Fruit fly (Drosophila melanogaster) whole organism, embryonic: ENCODE data around the gene mtsh.

Source experiments
- ATbp ChIP-seq: fragments of 200-800 bp; sonication (Bioruptor generic); optimal IDR thresholded peaks from 2 replicates; lab custom pipeline; 2017; ENCODE audit warnings: missing biosample characterization, mild to moderate bottlenecking, missing genetic modification characterization, missing genetic modification reagents
- B-H1 ChIP-seq: fragments of 200-800 bp; sonication (Bioruptor generic); IDR thresholded peaks from 3 replicates; pipeline ENCODE4 v1.3.6; 2022; ENCODE audit warnings: missing biosample characterization, missing genetic modification characterization
- C15 ChIP-seq: fragments of 200-800 bp; sonication (Bioruptor generic); IDR thresholded peaks from 3 replicates; pipeline ENCODE4 v1.3.6; 2022; ENCODE audit warnings: missing biosample characterization, missing genetic modification characterization
- CG11247 ChIP-seq: fragments of 200-800 bp; sonication (Bioruptor generic); IDR thresholded peaks from 2 replicates; pipeline ENCODE4 v1.3.6; 2022; ENCODE audit warnings: missing biosample characterization, missing genetic modification characterization
- CG12744 ChIP-seq: fragments of 200-800 bp; sonication (Bioruptor generic); optimal IDR thresholded peaks from 2 replicates; lab custom pipeline; 2016; ENCODE audit warnings: missing biosample characterization, missing genetic modification characterization
- CG13624 ChIP-seq: fragments of 200-800 bp; sonication (Bioruptor generic); optimal IDR thresholded peaks from 2 replicates; lab custom pipeline; 2016; ENCODE audit warnings: missing biosample characterization, missing genetic modification characterization
- CG14710 ChIP-seq: fragments of 200-800 bp; sonication (Bioruptor generic); optimal IDR thresholded peaks from 3 replicates; lab custom pipeline; 2019; ENCODE audit warnings: missing biosample characterization, mild to moderate bottlenecking, missing genetic modification characterization, moderate library complexity
- CG15011 ChIP-seq: fragments of 200-800 bp; sonication (Bioruptor generic); optimal IDR thresholded peaks from 3 replicates; lab custom pipeline; 2018; ENCODE audit warnings: missing biosample characterization, mild to moderate bottlenecking, missing genetic modification characterization
- CG17912 ChIP-seq: fragments of 200-800 bp; sonication (Bioruptor generic); optimal IDR thresholded peaks from 2 replicates; lab custom pipeline; 2018; ENCODE audit warnings: missing biosample characterization, mild to moderate bottlenecking, missing genetic modification characterization
- CG3726 ChIP-seq: fragments of 200-800 bp; sonication (Bioruptor generic); IDR thresholded peaks from 3 replicates; pipeline ENCODE4, ENCODE4 v1.3.6; 2022; ENCODE audit warnings: missing biosample characterization, missing genetic modification characterization
- CG4707 ChIP-seq: fragments of 200-800 bp; sonication (Bioruptor generic); optimal IDR thresholded peaks from 2 replicates; lab custom pipeline; 2018; ENCODE audit warnings: missing biosample characterization, mild to moderate bottlenecking, missing genetic modification characterization, moderate library complexity
- CG7745 ChIP-seq: fragments of 200-800 bp; sonication (Bioruptor generic); optimal IDR thresholded peaks from 2 replicates; lab custom pipeline; 2018; ENCODE audit warnings: missing biosample characterization, mild to moderate bottlenecking, missing genetic modification characterization, moderate library complexity
- CG8290 ChIP-seq, 3 experiments: fragments of 200-800 bp; sonication (Bioruptor generic); optimal IDR thresholded peaks; 2 replicates each; lab custom pipeline; 2016 to 2019; ENCODE audit warnings: missing biosample characterization in 3 of 3, missing genetic modification characterization in 3 of 3, mild to moderate bottlenecking in 2 of 3, moderate library complexity in 1 of 3
- CG8765 ChIP-seq: fragments of 200-800 bp; sonication (Bioruptor generic); IDR thresholded peaks from 2 replicates; pipeline ENCODE4 v1.3.6; 2022; ENCODE audit warnings: missing biosample characterization, missing genetic modification characterization
- CG9932 ChIP-seq: fragments of 200-800 bp; sonication (Bioruptor generic); IDR thresholded peaks from 2 replicates; pipeline ENCODE4 v1.3.6; 2022; ENCODE audit warnings: missing biosample characterization, missing genetic modification characterization
- Doc2 ChIP-seq: fragments of 200-800 bp; sonication (Bioruptor generic); IDR thresholded peaks from 2 replicates; pipeline ENCODE4 v1.3.6; 2022; ENCODE audit warnings: missing biosample characterization, missing genetic modification characterization
- Fer3 ChIP-seq: fragments of 200-800 bp; sonication (Bioruptor generic); optimal IDR thresholded peaks from 2 replicates; lab custom pipeline; 2018; ENCODE audit warnings: missing biosample characterization, mild to moderate bottlenecking, missing genetic modification characterization, moderate library complexity
- NC2α ChIP-seq: fragments of 200-800 bp; sonication (Bioruptor generic); optimal IDR thresholded peaks from 2 replicates; lab custom pipeline; 2016; ENCODE audit warnings: missing biosample characterization, missing genetic modification characterization
- Pdp1 ChIP-seq, 2 experiments: fragments of 200-800 bp; sonication (Bioruptor generic); optimal IDR thresholded peaks; 3 replicates each; lab custom pipeline; 2016; ENCODE audit warnings: missing biosample characterization in 2 of 2, missing genetic modification characterization in 2 of 2, mild to moderate bottlenecking in 1 of 2, moderate library complexity in 1 of 2
- Stat92E ChIP-seq, 3 experiments: fragments of >200 bp in 2 of 3; fragments of 200-800 bp in 1 of 3; sonication (Bioruptor generic) in 1 of 3; optimal IDR thresholded peaks; 2 replicates each; lab custom pipeline; 2017 to 2019; ENCODE audit warnings: missing biosample characterization in 3 of 3, missing genetic modification characterization in 3 of 3, mild to moderate bottlenecking in 1 of 3, moderate library complexity in 1 of 3
- amos ChIP-seq: fragments of 200-800 bp; sonication (Bioruptor generic); IDR thresholded peaks from 2 replicates; pipeline ENCODE4 v1.3.6; 2022; ENCODE audit warnings: missing biosample characterization, missing genetic modification characterization; ENCODE audit not compliant: partially characterized antibody
- aop ChIP-seq: fragments of 200-800 bp; sonication (Bioruptor generic); IDR thresholded peaks from 2 replicates; pipeline ENCODE4 v1.3.6; 2022; ENCODE audit warnings: missing biosample characterization, missing genetic modification characterization
- ato ChIP-seq: fragments of 200-800 bp; sonication (Bioruptor generic); IDR thresholded peaks from 2 replicates; pipeline ENCODE4 v1.3.6; 2022; ENCODE audit warnings: missing biosample characterization, missing genetic modification characterization; ENCODE audit not compliant: partially characterized antibody
- bigmax ChIP-seq: fragments of 200-800 bp; sonication (Bioruptor generic); optimal IDR thresholded peaks from 2 replicates; lab custom pipeline; 2018; ENCODE audit warnings: missing biosample characterization, mild to moderate bottlenecking, missing genetic modification characterization
- btn ChIP-seq: fragments of 200-800 bp; sonication (Bioruptor generic); optimal IDR thresholded peaks from 2 replicates; lab custom pipeline; 2016; ENCODE audit warnings: missing biosample characterization, missing genetic modification characterization
- dm ChIP-seq: fragments of 200-800 bp; sonication (Bioruptor generic); optimal IDR thresholded peaks from 3 replicates; lab custom pipeline; 2016; ENCODE audit warnings: missing biosample characterization, missing genetic modification characterization
- eve ChIP-seq, 2 experiments: fragments of >200 bp; optimal IDR thresholded peaks; 2 replicates each; lab custom pipeline; 2017; ENCODE audit warnings: missing biosample characterization in 2 of 2, missing genetic modification characterization in 2 of 2
- eyg ChIP-seq: fragments of 200-800 bp; sonication (Bioruptor generic); optimal IDR thresholded peaks from 3 replicates; lab custom pipeline; 2016; ENCODE audit warnings: missing biosample characterization, missing genetic modification characterization
- ftz-f1 ChIP-seq: fragments of 200-800 bp; sonication (Bioruptor generic); optimal IDR thresholded peaks from 2 replicates; lab custom pipeline; 2016; ENCODE audit warnings: missing biosample characterization, missing genetic modification characterization
- fu2 ChIP-seq: fragments of 200-800 bp; sonication (Bioruptor generic); optimal IDR thresholded peaks from 2 replicates; lab custom pipeline; 2016; ENCODE audit warnings: missing biosample characterization, missing genetic modification characterization
- gem ChIP-seq: fragments of 200-800 bp; sonication (Bioruptor generic); optimal IDR thresholded peaks from 2 replicates; lab custom pipeline; 2019; ENCODE audit warnings: missing biosample characterization, mild to moderate bottlenecking, missing genetic modification characterization, moderate library complexity
- gfzf ChIP-seq: fragments of 200-800 bp; sonication (Bioruptor generic); optimal IDR thresholded peaks from 2 replicates; lab custom pipeline; 2016; ENCODE audit warnings: missing biosample characterization, mild to moderate bottlenecking, missing genetic modification characterization, moderate library complexity
- hb ChIP-seq: fragments of 200-800 bp; sonication (Bioruptor generic); IDR thresholded peaks from 3 replicates; pipeline ENCODE4 v1.3.6; 2022; ENCODE audit warnings: missing biosample characterization, missing genetic modification characterization; ENCODE audit not compliant: partially characterized antibody
- kay ChIP-seq: fragments of 200-800 bp; sonication (Bioruptor generic); optimal IDR thresholded peaks from 2 replicates; lab custom pipeline; 2016; ENCODE audit warnings: missing biosample characterization, missing genetic modification characterization
- lab ChIP-seq: fragments of 200-800 bp; sonication (Bioruptor generic); optimal IDR thresholded peaks from 3 replicates; lab custom pipeline; 2017; ENCODE audit warnings: missing biosample characterization, missing genetic modification characterization, mild to moderate bottlenecking, moderate library complexity, missing genetic modification reagents
- luna ChIP-seq: fragments of 200-800 bp; sonication (Bioruptor generic); optimal IDR thresholded peaks from 2 replicates; lab custom pipeline; 2016; ENCODE audit warnings: missing biosample characterization, missing genetic modification characterization
- pb ChIP-seq: fragments of 200-800 bp; sonication (Bioruptor generic); optimal IDR thresholded peaks from 3 replicates; lab custom pipeline; 2016; ENCODE audit warnings: missing biosample characterization, missing genetic modification characterization
- phol ChIP-seq: fragments of 200-800 bp; sonication (Bioruptor generic); optimal IDR thresholded peaks from 3 replicates; lab custom pipeline; 2018; ENCODE audit warnings: missing biosample characterization, mild to moderate bottlenecking, missing genetic modification characterization, moderate library complexity
- pum ChIP-seq: fragments of 200-800 bp; sonication (Bioruptor generic); optimal IDR thresholded peaks from 2 replicates; lab custom pipeline; 2016; ENCODE audit warnings: missing biosample characterization, missing genetic modification characterization
- sna ChIP-seq: fragments of 200-800 bp; sonication (Bioruptor generic); IDR thresholded peaks from 2 replicates; pipeline ENCODE4 v1.3.6; 2022; ENCODE audit warnings: missing biosample characterization, missing genetic modification characterization; ENCODE audit not compliant: partially characterized antibody
- stc ChIP-seq: fragments of 200-800 bp; sonication (Bioruptor generic); IDR thresholded peaks from 2 replicates; pipeline ENCODE4 v1.3.6; 2022; ENCODE audit warnings: missing biosample characterization, missing genetic modification characterization
- tll ChIP-seq, 2 experiments: fragments of 200-800 bp in 1 of 2; fragments of >200 bp in 1 of 2; sonication (Bioruptor generic) in 1 of 2; optimal IDR thresholded peaks; 2 replicates each; lab custom pipeline; 2017 to 2019; ENCODE audit warnings: missing biosample characterization in 2 of 2, missing genetic modification characterization in 2 of 2, mild to moderate bottlenecking in 1 of 2, moderate library complexity in 1 of 2
- trh ChIP-seq: fragments of 200-800 bp; sonication (Bioruptor generic); optimal IDR thresholded peaks from 2 replicates; lab custom pipeline; 2016; ENCODE audit warnings: missing biosample characterization, missing genetic modification characterization
- ttk ChIP-seq: fragments of 200-800 bp; sonication (Bioruptor generic); IDR thresholded peaks from 2 replicates; pipeline ENCODE4 v2.1.2; 2022; ENCODE audit warnings: missing biosample characterization, missing genetic modification characterization
- usp ChIP-seq: fragments of >200 bp; optimal IDR thresholded peaks from 2 replicates; lab custom pipeline; 2017; ENCODE audit warnings: missing biosample characterization, missing genetic modification characterization
- zen ChIP-seq: fragments of 200-800 bp; sonication (Bioruptor generic); optimal IDR thresholded peaks from 3 replicates; lab custom pipeline; 2018; ENCODE audit warnings: missing biosample characterization, mild to moderate bottlenecking, missing genetic modification characterization, moderate library complexity
- zfh1 ChIP-seq: fragments of 200-800 bp; sonication (Bioruptor generic); IDR thresholded peaks from 3 replicates; pipeline ENCODE4 v1.3.6; 2022; ENCODE audit warnings: missing biosample characterization, missing genetic modification characterization
- zfh2 ChIP-seq: fragments of 200-800 bp; sonication (Bioruptor generic); optimal IDR thresholded peaks from 2 replicates; lab custom pipeline; 2016; ENCODE audit warnings: missing biosample characterization, missing genetic modification characterization

The mtsh gene

dm6 chr2L:8292159-8292887 is 27.4 kb downstream of the mtsh start (continued):
- TF ChIP-seq gem (peak; percentile 97), fu2 (GFP tag; lab: Kevin White, UChicago) (peak; percentile 85), usp (GFP tag; lab: Kevin White, UChicago) (no peak), ftz-f1 (peak; percentile 57), pb (GFP tag; lab: Kevin White, UChicago) (peak; percentile 82), CG17912 (GFP tag; lab: Kevin White, UChicago) (peak; percentile 95), CG11247 (GFP tag; lab: Robert Waterston, UW) (peak; percentile 97), Pdp1 (GFP tag; optimal IDR thresholded peaks at IDR 0.05; lab: Kevin White, UChicago) (peak; percentile 92 to 95), CG3726 (GFP tag; lab: Robert Waterston, UW) (peak; percentile 93; the same call in 1 of the 3 replicates), zfh1 (peak; percentile 97), CG8765 (peak; percentile 90), lab (peak; percentile 97), CG9932 (peak; percentile 97), B-H1 (GFP tag; lab: Robert Waterston, UW) (peak; percentile 95), ATbp (GFP tag; lab: Kevin White, UChicago) (peak; percentile 95), CG7745 (tag; lab: Kevin White, UChicago) (peak; percentile 90), Fer3 (tag; lab: Kevin White, UChicago) (peak; percentile 96), Stat92E (GFP tag; optimal IDR thresholded peaks at IDR 0.05; lab: Kevin White, UChicago) (peak in 1 of 3 experiments; percentile 94), stc (GFP tag; lab: Robert Waterston, UW) (peak; percentile 98), CG12744 (peak; percentile 96), CG14710 (tag; lab: Kevin White, UChicago) (peak; percentile 95), trh (peak; percentile 89), CG4707 (peak; percentile 86), zfh2 (GFP tag; lab: Kevin White, UChicago) (peak; percentile 92), pum (GFP tag; lab: Kevin White, UChicago) (peak; percentile 92), C15 (peak; percentile 93), luna (GFP tag; lab: Kevin White, UChicago) (peak; percentile 75), kay (GFP tag; lab: Kevin White, UChicago) (peak; percentile 96), CG15011 (GFP tag; lab: Kevin White, UChicago) (peak; percentile 90), NC2α (GFP tag; lab: Kevin White, UChicago) (peak; percentile 84), Doc2 (peak; percentile 76), zen (tag; lab: Kevin White, UChicago) (peak; percentile 86), eve (GFP tag; optimal IDR thresholded peaks at IDR 0.05; lab: Kevin White, UChicago) (peak in 1 of 2 experiments; percentile 98), amos (GFP tag; lab: Robert Waterston, UW) (no peak), tll (GFP tag; optimal IDR thresholded peaks at IDR 0.05; lab: Kevin White, UChicago) (peak in 1 of 2 experiments; percentile 36), aop (GFP tag; lab: Robert Waterston, UW) (peak; percentile 83; the same call in 1 of the 2 replicates), CG8290 (GFP tag; optimal IDR thresholded peaks at IDR 0.05; lab: Kevin White, UChicago) (peak; percentile 88), CG8290 (tag; optimal IDR thresholded peaks at IDR 0.05; lab: Kevin White, UChicago) (peak; percentile 53 to 85), hb (GFP tag; lab: Robert Waterston, UW) (no peak), eyg (GFP tag; lab: Kevin White, UChicago) (peak; percentile 85), ato (GFP tag; lab: Robert Waterston, UW) (no peak), dm (GFP tag; lab: Kevin White, UChicago) (peak; percentile 88), gfzf (GFP tag; lab: Kevin White, UChicago) (peak; percentile 5), btn (GFP tag; lab: Kevin White, UChicago) (peak; percentile 84), bigmax (GFP tag; lab: Kevin White, UChicago) (peak; percentile 59), sna (GFP tag; lab: Robert Waterston, UW) (no peak), CG13624 (GFP tag; lab: Kevin White, UChicago) (peak; percentile 94), ttk (GFP tag; lab: Robert Waterston, UW) (peak; percentile 95), phol (tag; lab: Kevin White, UChicago) (peak; percentile 94)
